Worm (Caenorhabditis elegans) whole organism, mixed stage, embryonic: ENCODE measurements around the gene col-174.

Source experiments
- lsy-2 ChIP-seq: fragments of 150-350 bp; optimal IDR thresholded peaks from 2 replicates; lab custom pipeline; 2014; ENCODE audit warnings: missing biosample characterization, missing genetic modification characterization
- nhr-12 ChIP-seq: fragments of 150-350 bp; optimal IDR thresholded peaks from 2 replicates; lab custom pipeline; 2014; ENCODE audit warnings: missing biosample characterization, missing genetic modification characterization
- nhr-2 ChIP-seq: fragments of 150-350 bp; optimal IDR thresholded peaks from 2 replicates; lab custom pipeline; 2014; ENCODE audit warnings: missing biosample characterization, missing genetic modification characterization
- nhr-237 ChIP-seq: fragments of 150-350 bp; optimal IDR thresholded peaks from 2 replicates; lab custom pipeline; 2014; ENCODE audit warnings: missing biosample characterization, missing genetic modification characterization
- nhr-28 ChIP-seq: fragments of 150-350 bp; optimal IDR thresholded peaks from 2 replicates; lab custom pipeline; 2014; ENCODE audit warnings: missing biosample characterization, missing genetic modification characterization
- pha-4 ChIP-seq: fragments of 150-350 bp; optimal IDR thresholded peaks from 2 replicates; lab custom pipeline; 2018; ENCODE audit warnings: missing biosample characterization, missing genetic modification reagents, missing genetic modification characterization
- snpc-4 ChIP-seq: fragments of 150-350 bp; optimal IDR thresholded peaks from 2 replicates; lab custom pipeline; 2014; ENCODE audit warnings: missing biosample characterization, missing genetic modification characterization
- sptf-1 ChIP-seq: sonication (generic microtip); optimal IDR thresholded peaks from 2 replicates; lab custom pipeline; 2017; ENCODE audit warnings: mild to moderate bottlenecking, missing genetic modification characterization, moderate library complexity, missing compliant biosample characterization
- unc-39 ChIP-seq: fragments of 150-350 bp; optimal IDR thresholded peaks from 2 replicates; lab custom pipeline; 2014; ENCODE audit warnings: missing biosample characterization, missing genetic modification characterization

DNA sequence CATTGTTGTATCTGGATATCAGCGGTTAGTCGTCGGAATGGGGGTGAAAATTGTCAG lies 26.8 kb downstream of the col-174 start, which contains the start of the genes unc-98 and F08C6.18:
- TF ChIP-seq sptf-1 (tag; lab: Kevin White, UChicago) = no peak
- no peak for TF ChIP-seq nhr-2 (tag; lab: Kevin White, UChicago)
- no peak for TF ChIP-seq pha-4 (tag; lab: Kevin White, UChicago)
- TF ChIP-seq nhr-12 = no peak
- no peak for TF ChIP-seq unc-39
- TF ChIP-seq lsy-2 = no peak
- no peak for TF ChIP-seq nhr-237
- TF ChIP-seq nhr-28 (tag; lab: Kevin White, UChicago) = no peak
- no peak for TF ChIP-seq snpc-4 (tag; lab: Kevin White, UChicago)
